Worm (Caenorhabditis elegans) whole organism, L1 larva: ENCODE results near the gene sre-30.

Experiments used
- C16A3.4 ChIP-seq: fragments of 150-350 bp; optimal IDR thresholded peaks from 2 replicates; lab custom pipeline; 2014; ENCODE audit warnings: missing biosample characterization, missing genetic modification characterization
- C34B4.2 ChIP-seq: sonication (generic microtip); optimal IDR thresholded peaks from 2 replicates; lab custom pipeline; 2017; ENCODE audit warnings: mild to moderate bottlenecking, missing genetic modification characterization, missing compliant biosample characterization
- F16B12.6 ChIP-seq: fragments of 150-350 bp; optimal IDR thresholded peaks from 2 replicates; lab custom pipeline; 2014; ENCODE audit warnings: missing biosample characterization, missing genetic modification characterization
- Y116A8C.19 ChIP-seq: sonication (generic microtip); optimal IDR thresholded peaks from 2 replicates; lab custom pipeline; 2016; ENCODE audit warnings: missing compliant biosample characterization, missing genetic modification characterization, borderline replicate concordance
- aha-1 ChIP-seq: fragments of 150-350 bp; optimal IDR thresholded peaks from 2 replicates; lab custom pipeline; 2014; ENCODE audit warnings: missing biosample characterization, missing genetic modification characterization
- alr-1 ChIP-seq: fragments of 200-800 bp; sonication (Bioruptor generic); optimal IDR thresholded peaks from 2 replicates; lab custom pipeline; 2018; ENCODE audit warnings: borderline replicate concordance, mild to moderate bottlenecking, missing genetic modification characterization, missing compliant biosample characterization
- aly-2 ChIP-seq: fragments of 150-350 bp; optimal IDR thresholded peaks from 2 replicates; lab custom pipeline; 2014; ENCODE audit warnings: missing biosample characterization, missing genetic modification characterization
- ceh-63 ChIP-seq: fragments of 200-800 bp; sonication (Bioruptor generic); optimal IDR thresholded peaks from 2 replicates; lab custom pipeline; 2018; ENCODE audit warnings: mild to moderate bottlenecking, missing genetic modification characterization, missing compliant biosample characterization
- ceh-82 ChIP-seq, 3 experiments: fragments of 150-350 bp in 1 of 3; sonication (generic microtip) in 2 of 3; optimal IDR thresholded peaks; 2 replicates each; lab custom pipeline; 2014 to 2017; ENCODE audit warnings: missing biosample characterization in 3 of 3, missing genetic modification characterization in 3 of 3
- ceh-90 ChIP-seq: sonication (generic microtip); optimal IDR thresholded peaks from 2 replicates; lab custom pipeline; 2016; ENCODE audit warnings: missing genetic modification characterization, missing compliant biosample characterization
- ces-1 ChIP-seq: fragments of 150-350 bp; optimal IDR thresholded peaks from 2 replicates; lab custom pipeline; 2014; ENCODE audit warnings: missing biosample characterization, missing genetic modification reagents, missing genetic modification characterization
- dsc-1 ChIP-seq: sonication (generic microtip); optimal IDR thresholded peaks from 2 replicates; lab custom pipeline; 2016; ENCODE audit warnings: mild to moderate bottlenecking, missing genetic modification characterization, missing compliant biosample characterization
- efl-1 ChIP-seq, 4 experiments: fragments of 150-350 bp; optimal IDR thresholded peaks in 3 of 4; peaks in 1 of 4; 1 replicate in 1 of 4; 2 replicates in 3 of 4; lab custom pipeline; 2014; ENCODE audit warnings: missing biosample characterization in 2 of 4, missing genetic modification characterization in 2 of 4, missing genetic modification reagents in 2 of 4
- egl-13 ChIP-seq: sonication (generic microtip); optimal IDR thresholded peaks from 2 replicates; lab custom pipeline; 2016; ENCODE audit warnings: missing genotype, missing genetic modification reagents, missing genetic modification characterization, missing compliant biosample characterization
- egl-27 ChIP-seq, 2 experiments: fragments of 150-350 bp in 1 of 2; sonication (generic microtip); optimal IDR thresholded peaks; 3 replicates each; lab custom pipeline; 2017 to 2018; ENCODE audit warnings: missing biosample characterization in 2 of 2, missing genetic modification characterization in 2 of 2, missing genetic modification reagents in 2 of 2
- ets-5 ChIP-seq: fragments of 200-800 bp; sonication (Bioruptor generic); IDR thresholded peaks from 2 replicates; pipeline ENCODE4 v1.3.6; 2022; ENCODE audit warnings: missing genetic modification characterization, missing compliant biosample characterization
- fkh-10 ChIP-seq: sonication (generic microtip); optimal IDR thresholded peaks from 2 replicates; lab custom pipeline; 2017; ENCODE audit warnings: missing biosample characterization, missing genetic modification reagents, missing genetic modification characterization
- fkh-4 ChIP-seq: sonication (generic microtip); optimal IDR thresholded peaks from 2 replicates; lab custom pipeline; 2016; ENCODE audit warnings: missing compliant biosample characterization, missing genetic modification characterization, borderline replicate concordance
- fkh-8 ChIP-seq: sonication (generic microtip); optimal IDR thresholded peaks from 2 replicates; lab custom pipeline; 2016; ENCODE audit warnings: mild to moderate bottlenecking, missing genetic modification characterization, missing compliant biosample characterization
- fos-1 ChIP-seq: fragments of 150-350 bp; optimal IDR thresholded peaks from 2 replicates; lab custom pipeline; 2014; ENCODE audit warnings: missing biosample characterization, missing genetic modification characterization
- grh-1 ChIP-seq: fragments of 200-800 bp; sonication (Bioruptor generic); IDR thresholded peaks from 2 replicates; pipeline ENCODE4 v1.3.6; 2022; ENCODE audit warnings: missing genetic modification reagents, missing genetic modification characterization, missing compliant biosample characterization
- hlh-17 ChIP-seq: fragments of 200-800 bp; sonication (Bioruptor generic); optimal IDR thresholded peaks from 2 replicates; lab custom pipeline; 2018; ENCODE audit warnings: missing genetic modification characterization, mild to moderate bottlenecking, missing compliant biosample characterization, moderate library complexity, borderline replicate concordance
- hlh-4 ChIP-seq: sonication (generic microtip); optimal IDR thresholded peaks from 2 replicates; lab custom pipeline; 2016; ENCODE audit warnings: mild to moderate bottlenecking, missing genetic modification characterization, missing compliant biosample characterization
- hpl-2 ChIP-seq: fragments of 150-350 bp; optimal IDR thresholded peaks from 2 replicates; lab custom pipeline; 2014; ENCODE audit warnings: missing biosample characterization, missing genetic modification reagents, missing genetic modification characterization
- irx-1 ChIP-seq: sonication (generic microtip); optimal IDR thresholded peaks from 2 replicates; lab custom pipeline; 2016; ENCODE audit warnings: missing genetic modification characterization, missing compliant biosample characterization
- jun-1 ChIP-seq: fragments of 150-350 bp; optimal IDR thresholded peaks from 2 replicates; lab custom pipeline; 2014; ENCODE audit warnings: missing biosample characterization, missing genetic modification reagents, missing genetic modification characterization
- lin-14 ChIP-seq: fragments of 200-800 bp; sonication (Bioruptor generic); optimal IDR thresholded peaks from 2 replicates; lab custom pipeline; 2018; ENCODE audit warnings: mild to moderate bottlenecking, missing genetic modification characterization, moderate library complexity, missing compliant biosample characterization
- lin-39 ChIP-seq: fragments of 150-350 bp; optimal IDR thresholded peaks from 2 replicates; lab custom pipeline; 2014; ENCODE audit warnings: missing biosample characterization, missing genetic modification reagents, missing genetic modification characterization
- lir-3 ChIP-seq: sonication (generic microtip); optimal IDR thresholded peaks from 2 replicates; lab custom pipeline; 2016; ENCODE audit warnings: mild to moderate bottlenecking, missing genetic modification characterization, moderate library complexity, missing compliant biosample characterization; ENCODE audit not compliant: poor library complexity
- lsy-2 ChIP-seq, 2 experiments: fragments of 150-350 bp; optimal IDR thresholded peaks; 2 replicates each; lab custom pipeline; 2014; ENCODE audit warnings: missing biosample characterization in 2 of 2, missing genetic modification characterization in 2 of 2
- mab-9 ChIP-seq: fragments of 200-800 bp; sonication (Bioruptor generic); IDR thresholded peaks from 2 replicates; pipeline ENCODE4 v1.3.6; 2022; ENCODE audit warnings: missing genetic modification reagents, missing genetic modification characterization, missing compliant biosample characterization
- mef-2 ChIP-seq: fragments of 150-350 bp; optimal IDR thresholded peaks from 2 replicates; lab custom pipeline; 2014; ENCODE audit warnings: missing biosample characterization, missing genetic modification characterization
- nhr-11 ChIP-seq: fragments of 150-350 bp; optimal IDR thresholded peaks from 2 replicates; lab custom pipeline; 2014; ENCODE audit warnings: missing biosample characterization, missing genetic modification characterization
- nhr-12 ChIP-seq: sonication (generic microtip); optimal IDR thresholded peaks from 2 replicates; lab custom pipeline; 2017; ENCODE audit warnings: missing biosample characterization, missing genetic modification characterization
- nhr-20 ChIP-seq: sonication (generic microtip); optimal IDR thresholded peaks from 2 replicates; lab custom pipeline; 2016; ENCODE audit warnings: mild to moderate bottlenecking, missing genetic modification characterization, missing compliant biosample characterization
- nhr-47 ChIP-seq: sonication (generic microtip); optimal IDR thresholded peaks from 2 replicates; lab custom pipeline; 2016; ENCODE audit warnings: mild to moderate bottlenecking, missing genetic modification characterization, moderate library complexity, missing compliant biosample characterization
- nhr-77 ChIP-seq: fragments of 150-350 bp; optimal IDR thresholded peaks from 2 replicates; lab custom pipeline; 2014; ENCODE audit warnings: missing biosample characterization, missing genetic modification characterization
- nhr-85 ChIP-seq: sonication (generic microtip); peaks from one replicate; lab custom pipeline; 2016; ENCODE audit warnings: missing genetic modification characterization, inconsistent platforms, missing compliant biosample characterization
- nhr-90 ChIP-seq: sonication (generic microtip); optimal IDR thresholded peaks from 2 replicates; lab custom pipeline; 2016; ENCODE audit warnings: mild to moderate bottlenecking, missing genetic modification characterization, missing compliant biosample characterization; ENCODE audit not compliant: poor library complexity
- pag-3 ChIP-seq: sonication (generic microtip); optimal IDR thresholded peaks from 2 replicates; lab custom pipeline; 2017; ENCODE audit warnings: missing genetic modification characterization, mild to moderate bottlenecking, missing compliant biosample characterization, antibody characterized with exemption, borderline replicate concordance; ENCODE audit not compliant: insufficient read depth
- pqm-1 ChIP-seq: sonication (generic microtip); optimal IDR thresholded peaks from 3 replicates; lab custom pipeline; 2017; ENCODE audit warnings: missing biosample characterization, missing genetic modification characterization
- rnt-1 ChIP-seq: sonication (generic microtip); optimal IDR thresholded peaks from 2 replicates; lab custom pipeline; 2016; ENCODE audit warnings: mild to moderate bottlenecking, missing genetic modification characterization, moderate library complexity, missing compliant biosample characterization
- sptf-1 ChIP-seq: fragments of 150-350 bp; optimal IDR thresholded peaks from 2 replicates; lab custom pipeline; 2014; ENCODE audit warnings: missing biosample characterization, missing genetic modification characterization
- swsn-7 ChIP-seq: sonication (generic microtip); optimal IDR thresholded peaks from 2 replicates; lab custom pipeline; 2016; ENCODE audit warnings: missing genetic modification characterization, missing compliant biosample characterization
- tlp-1 ChIP-seq: fragments of 150-350 bp; optimal IDR thresholded peaks from 2 replicates; lab custom pipeline; 2014; ENCODE audit warnings: missing biosample characterization, missing genetic modification characterization
- unc-30 ChIP-seq: sonication (generic microtip); optimal IDR thresholded peaks from 2 replicates; lab custom pipeline; 2017; ENCODE audit warnings: missing biosample characterization, missing genetic modification characterization
- unc-86 ChIP-seq: sonication (generic microtip); optimal IDR thresholded peaks from 2 replicates; lab custom pipeline; 2016; ENCODE audit warnings: missing genetic modification characterization, missing compliant biosample characterization
- vab-15 ChIP-seq: sonication (generic microtip); optimal IDR thresholded peaks from 2 replicates; lab custom pipeline; 2017; ENCODE audit warnings: missing genotype, mild to moderate bottlenecking, missing genetic modification characterization, missing compliant biosample characterization
- zag-1 ChIP-seq: fragments of 150-350 bp; optimal IDR thresholded peaks from 2 replicates; lab custom pipeline; 2014; ENCODE audit warnings: missing biosample characterization, missing genetic modification characterization
- zip-4 ChIP-seq: fragments of 200-800 bp; sonication (Bioruptor generic); optimal IDR thresholded peaks from 2 replicates; lab custom pipeline; 2018; ENCODE audit warnings: mild to moderate bottlenecking, missing genetic modification characterization, moderate library complexity, missing compliant biosample characterization

sre-30 gene

ce11 chrII:12378793-12379192 is 27.5 kb downstream of the sre-30 start (continued):
- TF ChIP-seq lir-3 (tag; lab: Kevin White, UChicago), result no peak
- no peak for TF ChIP-seq hpl-2
- TF ChIP-seq lin-14, result peak; percentile 64
- TF ChIP-seq tlp-1 (tag; lab: Kevin White, UChicago), result no peak
- no peak for TF ChIP-seq lsy-2 (tag; optimal IDR thresholded peaks at IDR 0.05; lab: Kevin White, UChicago)
- TF ChIP-seq sptf-1 (tag; lab: Kevin White, UChicago), result no peak
- no peak for TF ChIP-seq dsc-1 (tag; lab: Kevin White, UChicago)

ce11 chrII:12373921-12374320 is 32.4 kb downstream of the sre-30 start:
- no peak for TF ChIP-seq C16A3.4
- no peak for TF ChIP-seq hlh-17 (GFP tag; lab: Kevin White, UChicago)
- TF ChIP-seq rnt-1 (tag; lab: Kevin White, UChicago), result no peak
- TF ChIP-seq jun-1 (tag; lab: Kevin White, UChicago), result no peak
- no peak for TF ChIP-seq pqm-1 (tag; lab: Kevin White, UChicago)
- TF ChIP-seq alr-1 (tag; lab: Kevin White, UChicago), result no peak
- TF ChIP-seq unc-86 (tag; lab: Kevin White, UChicago), result peak; percentile 8
- TF ChIP-seq unc-30 (tag; lab: Kevin White, UChicago), result no peak
- no peak for TF ChIP-seq mef-2
- TF ChIP-seq Y116A8C.19 (tag; lab: Kevin White, UChicago), result no peak
- no peak for TF ChIP-seq fkh-8 (tag; lab: Kevin White, UChicago)
- no peak for TF ChIP-seq fos-1 (tag; lab: Kevin White, UChicago)
- no peak for TF ChIP-seq egl-27 (tag; optimal IDR thresholded peaks at IDR 0.05; lab: Kevin White, UChicago)
- TF ChIP-seq zag-1, result no peak
- no peak for TF ChIP-seq nhr-77 (tag; lab: Kevin White, UChicago)
- TF ChIP-seq ces-1 (GFP tag; lab: Kevin White, UChicago), result no peak
- TF ChIP-seq dsc-1 (tag; lab: Kevin White, UChicago), result no peak
- no peak for TF ChIP-seq nhr-20 (tag; lab: Kevin White, UChicago)
- no peak for TF ChIP-seq nhr-11
- TF ChIP-seq nhr-85 (tag; lab: Kevin White, UChicago), result no peak
- TF ChIP-seq nhr-12 (tag; lab: Kevin White, UChicago), result no peak
- TF ChIP-seq efl-1 (optimal IDR thresholded peaks at IDR 0.05; lab: Kevin White, UChicago), result no peak
- peak in 1 of 2 experiments; percentile 68 for TF ChIP-seq efl-1 (GFP tag; optimal IDR thresholded peaks at IDR 0.05 in 1 of 2; lab: Kevin White, UChicago)
- TF ChIP-seq grh-1 (GFP tag; lab: Robert Waterston, UW), result no peak
- TF ChIP-seq nhr-47 (tag; lab: Kevin White, UChicago), result peak; percentile 6
- no peak for TF ChIP-seq sptf-1 (tag; lab: Kevin White, UChicago)
- peak; percentile 53 for TF ChIP-seq lin-14
- TF ChIP-seq nhr-90 (tag; lab: Kevin White, UChicago), result no peak
- TF ChIP-seq ceh-82 (tag; optimal IDR thresholded peaks at IDR 0.05; lab: Kevin White, UChicago), result peak in 1 of 3 experiments; percentile 43
- TF ChIP-seq ets-5 (GFP tag; lab: Robert Waterston, UW), result no peak
- TF ChIP-seq hlh-4 (tag; lab: Kevin White, UChicago), result no peak
- TF ChIP-seq F16B12.6 (tag; lab: Kevin White, UChicago), result no peak
- TF ChIP-seq vab-15 (tag; lab: Kevin White, UChicago), result no peak
- TF ChIP-seq fkh-4 (tag; lab: Kevin White, UChicago), result no peak
- no peak for TF ChIP-seq lin-39
- peak in 1 of 2 experiments; percentile 1 for TF ChIP-seq lsy-2 (tag; optimal IDR thresholded peaks at IDR 0.05; lab: Kevin White, UChicago)
- TF ChIP-seq pag-3, result no peak
- TF ChIP-seq ceh-63, result no peak
- TF ChIP-seq mab-9 (GFP tag; lab: Robert Waterston, UW), result no peak
- TF ChIP-seq aly-2 (tag; lab: Kevin White, UChicago), result no peak
- TF ChIP-seq aha-1 (tag; lab: Kevin White, UChicago), result no peak
- peak; percentile 69 for TF ChIP-seq fkh-10 (GFP tag; lab: Kevin White, UChicago)
- TF ChIP-seq zip-4 (GFP tag; lab: Kevin White, UChicago), result no peak
- TF ChIP-seq C34B4.2, result no peak
- TF ChIP-seq irx-1, result no peak
- TF ChIP-seq ceh-90, result no peak
- peak; percentile 20 for TF ChIP-seq egl-13 (tag; lab: Kevin White, UChicago)
- TF ChIP-seq tlp-1 (tag; lab: Kevin White, UChicago), result no peak
- TF ChIP-seq swsn-7 (tag; lab: Kevin White, UChicago), result no peak
